Worm (Caenorhabditis elegans): ENCODE results near the gene srd-45.

Gene srd-45

DNA sequence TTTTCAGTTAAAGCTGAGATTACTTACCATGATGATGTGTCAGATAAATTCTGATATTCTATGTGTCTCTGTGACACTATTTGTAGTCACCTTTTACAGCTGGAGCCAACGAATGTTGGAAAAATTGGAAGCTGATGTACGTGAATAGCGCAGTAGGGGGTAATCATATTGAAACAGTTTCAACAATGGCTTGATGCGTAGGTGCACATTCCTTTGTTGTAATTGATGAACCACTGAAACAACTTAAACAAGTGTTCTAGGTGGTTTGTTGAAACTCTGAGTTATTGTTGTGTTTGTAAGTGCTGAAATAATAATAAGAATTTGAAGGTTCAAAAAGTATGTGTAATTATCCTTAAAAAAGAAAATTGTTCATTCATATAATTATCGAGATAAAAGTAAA lies 27.8 kb downstream of the srd-45 start, which contains the start of gene nspc-12:
nspc-12 (minus strand) TSS at position 101 of the 400 bp plus-strand sequence.
- no peak for TF ChIP-seq ZK337.2 (GFP tag; IDR thresholded peaks at IDR 0.05)
- no peak for TF ChIP-seq R02D3.7 (tag; optimal IDR thresholded peaks at IDR 0.05)
- TF ChIP-seq lin-13 (GFP tag; optimal IDR thresholded peaks at IDR 0.05), result no peak
- TF ChIP-seq spr-1 (tag; optimal IDR thresholded peaks at IDR 0.05), result no peak
- TF ChIP-seq madf-9 (GFP tag; conservative IDR thresholded peaks at IDR 0.05), result no peak
- no peak for TF ChIP-seq mdt-29 (GFP tag; IDR thresholded peaks at IDR 0.05)
- no peak for TF ChIP-seq lin-39 (tag; optimal IDR thresholded peaks at IDR 0.05)
- no peak for TF ChIP-seq nhr-11 (tag; optimal IDR thresholded peaks at IDR 0.05)
- TF ChIP-seq tra-1 (GFP tag; IDR thresholded peaks at IDR 0.05), result no peak
- no peak for TF ChIP-seq rbr-2 (tag; optimal IDR thresholded peaks at IDR 0.05)
- no peak for TF ChIP-seq gei-8 (GFP tag; optimal IDR thresholded peaks at IDR 0.05)
- no peak for TF ChIP-seq zag-1 (tag; optimal IDR thresholded peaks at IDR 0.05)
- TF ChIP-seq F44E2.7 (GFP tag; IDR thresholded peaks at IDR 0.05), result no peak
- no peak for TF ChIP-seq unc-62 (GFP tag; optimal IDR thresholded peaks at IDR 0.05 in 1 of 2)
- no peak for TF ChIP-seq unc-62 (tag; optimal IDR thresholded peaks at IDR 0.05)
- no peak for TF ChIP-seq vab-7 (GFP tag; IDR thresholded peaks at IDR 0.05)
- TF ChIP-seq daf-12 (tag; optimal IDR thresholded peaks at IDR 0.05), result no peak
- no peak for TF ChIP-seq F10B5.3 (tag; optimal IDR thresholded peaks at IDR 0.05)

DNA sequence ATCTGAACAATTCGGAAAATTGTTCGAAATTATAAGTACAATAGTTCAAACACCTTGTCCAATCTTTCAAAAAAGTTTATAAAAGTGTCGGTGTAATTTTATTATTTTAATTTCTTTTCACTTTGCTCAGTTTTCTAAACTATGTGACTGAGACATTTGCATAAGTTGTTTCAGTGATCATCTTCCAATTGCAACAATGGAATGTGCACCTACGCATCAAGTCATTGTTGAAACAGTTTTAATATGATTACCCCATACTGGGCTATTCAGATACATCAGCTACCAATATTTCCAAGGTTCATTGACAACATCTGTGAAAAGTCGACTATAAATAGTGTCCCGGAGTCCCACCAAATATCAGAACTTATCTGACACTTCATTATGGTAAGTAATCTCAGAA lies 28.4 kb downstream of the srd-45 start, which contains the start of gene nspc-13:
nspc-13 (plus strand) TSS at position 301 of the 400 bp plus-strand sequence.
- TF ChIP-seq spr-3 (GFP tag; optimal IDR thresholded peaks at IDR 0.05), result no peak
- peak in 1 of 2 experiments; percentile 12 for TF ChIP-seq unc-62 (GFP tag; optimal IDR thresholded peaks at IDR 0.05 in 1 of 2)
- no peak for TF ChIP-seq unc-62 (tag; optimal IDR thresholded peaks at IDR 0.05)

DNA sequence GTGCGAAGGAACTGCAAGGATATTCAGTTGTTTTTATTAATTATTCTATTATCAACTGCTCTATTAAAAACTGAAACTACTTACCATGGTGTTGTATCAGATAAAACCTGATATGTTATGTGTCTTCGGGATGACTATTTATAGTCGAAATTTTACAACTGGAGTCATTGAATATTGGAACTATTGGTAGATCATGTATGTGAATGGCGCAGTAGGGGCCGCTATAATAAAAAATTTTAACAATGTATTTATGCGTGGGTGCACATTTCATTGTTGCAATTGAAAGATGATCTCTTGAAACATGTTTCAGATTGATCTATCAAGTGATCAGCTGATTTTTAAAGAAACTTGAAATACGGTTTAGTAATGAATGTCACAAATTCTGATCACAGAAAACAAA lies 30.2 kb downstream of the srd-45 start, which contains the start of gene nspc-14:
nspc-14 (minus strand) TSS at position 101 of the 400 bp plus-strand sequence.
- TF ChIP-seq sdz-12 (GFP tag; optimal IDR thresholded peaks at IDR 0.05) (no peak), D1046.2 (GFP tag; IDR thresholded peaks at IDR 0.05) (no peak), Y75B8A.6 (GFP tag; IDR thresholded peaks at IDR 0.05) (no peak), lin-1 (GFP tag; IDR thresholded peaks at IDR 0.05) (no peak), pqm-1 (tag; optimal IDR thresholded peaks at IDR 0.05) (no peak), F10B5.3 (tag; optimal IDR thresholded peaks at IDR 0.05) (no peak), gei-8 (GFP tag; optimal IDR thresholded peaks at IDR 0.05) (no peak), zag-1 (tag; optimal IDR thresholded peaks at IDR 0.05) (no peak), lin-39 (tag; optimal IDR thresholded peaks at IDR 0.05) (no peak)

ce11 chrX:12360444-12360843 lies 31.7 kb downstream of the srd-45 start, which contains the start of the genes nspc-15 and F19H6.6:
Gene nspc-15 (plus strand): TSS chrX:12360744.
Gene F19H6.6 (plus strand): TSS chrX:12360827.
- no peak for TF ChIP-seq nhr-41 (GFP tag; IDR thresholded peaks at IDR 0.05)
- TF ChIP-seq tag-97 (GFP tag; IDR thresholded peaks at IDR 0.05), result no peak
- no peak for TF ChIP-seq daf-8 (GFP tag; IDR thresholded peaks at IDR 0.05)
- TF ChIP-seq zfp-3 (GFP tag; conservative IDR thresholded peaks at IDR 0.05), result no peak
- TF ChIP-seq unc-62 (GFP tag; optimal IDR thresholded peaks at IDR 0.05 in 1 of 2), result no peak
- no peak for TF ChIP-seq unc-62 (tag; optimal IDR thresholded peaks at IDR 0.05)
- no peak for TF ChIP-seq egl-43 (GFP tag; IDR thresholded peaks at IDR 0.05)
- no peak for TF ChIP-seq cey-2 (tag; optimal IDR thresholded peaks at IDR 0.05; ENCODE audit: borderline replicate concordance, insufficient read depth)
- TF ChIP-seq nhr-10 (tag; optimal IDR thresholded peaks at IDR 0.05), result no peak
- no peak for TF ChIP-seq nhr-237 (tag; optimal IDR thresholded peaks at IDR 0.05)
- no peak for TF ChIP-seq daf-19 (GFP tag; conservative IDR thresholded peaks at IDR 0.05)
- TF ChIP-seq madf-9 (GFP tag; conservative IDR thresholded peaks at IDR 0.05), result no peak
- no peak for TF ChIP-seq aha-1 (tag)
- no peak for TF ChIP-seq daf-16 (GFP tag; optimal IDR thresholded peaks at IDR 0.05)
- TF ChIP-seq daf-16 (tag; optimal IDR thresholded peaks at IDR 0.05), result no peak
- no peak for TF ChIP-seq sdz-12 (GFP tag; optimal IDR thresholded peaks at IDR 0.05)
- TF ChIP-seq nhr-11 (tag; optimal IDR thresholded peaks at IDR 0.05), result no peak
- no peak for TF ChIP-seq tra-1 (GFP tag; IDR thresholded peaks at IDR 0.05)
- TF ChIP-seq spr-1 (tag; optimal IDR thresholded peaks at IDR 0.05), result no peak
- TF ChIP-seq gei-8 (GFP tag; optimal IDR thresholded peaks at IDR 0.05), result no peak
- no peak for TF ChIP-seq ctbp-1 (GFP tag; IDR thresholded peaks at IDR 0.05)

Measured in whole organism, L4 larva.